Worm (Caenorhabditis elegans) whole organism, L1 larva: ENCODE results near the gene C26E6.1.
A peak's percentile ranks its signal among the peaks of the same experiment; 100 is the strongest.

Source experiments
- C04F5.9 ChIP-seq: sonication (generic microtip); optimal IDR thresholded peaks from 2 replicates; lab custom pipeline; 2016; ENCODE audit warnings: missing genetic modification characterization, missing compliant biosample characterization
- C16A3.4 ChIP-seq: fragments of 150-350 bp; optimal IDR thresholded peaks from 2 replicates; lab custom pipeline; 2014; ENCODE audit warnings: missing biosample characterization, missing genetic modification characterization
- F16B12.6 ChIP-seq: fragments of 150-350 bp; optimal IDR thresholded peaks from 2 replicates; lab custom pipeline; 2014; ENCODE audit warnings: missing biosample characterization, missing genetic modification characterization
- Y116A8C.19 ChIP-seq: sonication (generic microtip); optimal IDR thresholded peaks from 2 replicates; lab custom pipeline; 2016; ENCODE audit warnings: missing compliant biosample characterization, missing genetic modification characterization, borderline replicate concordance
- aha-1 ChIP-seq: fragments of 150-350 bp; optimal IDR thresholded peaks from 2 replicates; lab custom pipeline; 2014; ENCODE audit warnings: missing biosample characterization, missing genetic modification characterization
- ama-1 ChIP-seq: fragments of 150-350 bp; optimal IDR thresholded peaks from 2 replicates; lab custom pipeline; 2014
- blmp-1 ChIP-seq: fragments of 150-350 bp; optimal IDR thresholded peaks from 2 replicates; lab custom pipeline; 2014; ENCODE audit warnings: missing biosample characterization, missing genetic modification characterization
- ceh-63 ChIP-seq: fragments of 200-800 bp; sonication (Bioruptor generic); optimal IDR thresholded peaks from 2 replicates; lab custom pipeline; 2018; ENCODE audit warnings: mild to moderate bottlenecking, missing genetic modification characterization, missing compliant biosample characterization
- dpl-1 ChIP-seq, 3 experiments: fragments of 150-350 bp in 2 of 3; sonication (generic microtip) in 1 of 3; optimal IDR thresholded peaks; 2 replicates each; lab custom pipeline; 2014 to 2017; ENCODE audit warnings: missing biosample characterization in 3 of 3, missing genetic modification characterization in 3 of 3, missing genetic modification reagents in 3 of 3
- dsc-1 ChIP-seq: sonication (generic microtip); optimal IDR thresholded peaks from 2 replicates; lab custom pipeline; 2016; ENCODE audit warnings: mild to moderate bottlenecking, missing genetic modification characterization, missing compliant biosample characterization
- egl-27 ChIP-seq, 2 experiments: fragments of 150-350 bp in 1 of 2; sonication (generic microtip); optimal IDR thresholded peaks; 3 replicates each; lab custom pipeline; 2017 to 2018; ENCODE audit warnings: missing biosample characterization in 2 of 2, missing genetic modification characterization in 2 of 2, missing genetic modification reagents in 2 of 2
- elt-2 ChIP-seq: sonication (generic microtip); optimal IDR thresholded peaks from 2 replicates; lab custom pipeline; 2016; ENCODE audit warnings: missing genetic modification characterization, mild to moderate bottlenecking, inconsistent platforms, missing compliant biosample characterization, missing genetic modification reagents
- elt-3 ChIP-seq, 6 experiments: fragments of 150-350 bp in 1 of 6; sonication (generic microtip); optimal IDR thresholded peaks; 2 replicates each; lab custom pipeline; 2017 to 2018; ENCODE audit warnings: missing biosample characterization in 6 of 6, missing genetic modification characterization in 6 of 6, inconsistent platforms in 1 of 6
- grh-1 ChIP-seq: fragments of 200-800 bp; sonication (Bioruptor generic); IDR thresholded peaks from 2 replicates; pipeline ENCODE4 v1.3.6; 2022; ENCODE audit warnings: missing genetic modification reagents, missing genetic modification characterization, missing compliant biosample characterization
- hlh-17 ChIP-seq: fragments of 200-800 bp; sonication (Bioruptor generic); optimal IDR thresholded peaks from 2 replicates; lab custom pipeline; 2018; ENCODE audit warnings: missing genetic modification characterization, mild to moderate bottlenecking, missing compliant biosample characterization, moderate library complexity, borderline replicate concordance
- hlh-4 ChIP-seq: sonication (generic microtip); optimal IDR thresholded peaks from 2 replicates; lab custom pipeline; 2016; ENCODE audit warnings: mild to moderate bottlenecking, missing genetic modification characterization, missing compliant biosample characterization
- isw-1 ChIP-seq: fragments of 200-800 bp; sonication (Bioruptor generic); IDR thresholded peaks from 2 replicates; pipeline ENCODE4 v1.3.6; 2022; ENCODE audit warnings: missing genetic modification characterization, missing compliant biosample characterization
- jun-1 ChIP-seq: fragments of 150-350 bp; optimal IDR thresholded peaks from 2 replicates; lab custom pipeline; 2014; ENCODE audit warnings: missing biosample characterization, missing genetic modification reagents, missing genetic modification characterization
- lin-13 ChIP-seq: fragments of 150-350 bp; optimal IDR thresholded peaks from 2 replicates; lab custom pipeline; 2014; ENCODE audit warnings: missing biosample characterization, missing genetic modification reagents, missing genetic modification characterization
- lsy-2 ChIP-seq, 2 experiments: fragments of 150-350 bp; optimal IDR thresholded peaks; 2 replicates each; lab custom pipeline; 2014; ENCODE audit warnings: missing biosample characterization in 2 of 2, missing genetic modification characterization in 2 of 2
- mab-9 ChIP-seq: fragments of 200-800 bp; sonication (Bioruptor generic); IDR thresholded peaks from 2 replicates; pipeline ENCODE4 v1.3.6; 2022; ENCODE audit warnings: missing genetic modification reagents, missing genetic modification characterization, missing compliant biosample characterization
- nhr-12 ChIP-seq: sonication (generic microtip); optimal IDR thresholded peaks from 2 replicates; lab custom pipeline; 2017; ENCODE audit warnings: missing biosample characterization, missing genetic modification characterization
- nhr-20 ChIP-seq: sonication (generic microtip); optimal IDR thresholded peaks from 2 replicates; lab custom pipeline; 2016; ENCODE audit warnings: mild to moderate bottlenecking, missing genetic modification characterization, missing compliant biosample characterization
- nhr-237 ChIP-seq: fragments of 150-350 bp; optimal IDR thresholded peaks from 2 replicates; lab custom pipeline; 2014; ENCODE audit warnings: missing biosample characterization, missing genetic modification characterization
- nhr-47 ChIP-seq: sonication (generic microtip); optimal IDR thresholded peaks from 2 replicates; lab custom pipeline; 2016; ENCODE audit warnings: mild to moderate bottlenecking, missing genetic modification characterization, moderate library complexity, missing compliant biosample characterization
- nhr-71 ChIP-seq: sonication (generic microtip); optimal IDR thresholded peaks from 2 replicates; lab custom pipeline; 2016; ENCODE audit warnings: mild to moderate bottlenecking, missing genetic modification characterization, moderate library complexity, missing compliant biosample characterization
- nhr-77 ChIP-seq: fragments of 150-350 bp; optimal IDR thresholded peaks from 2 replicates; lab custom pipeline; 2014; ENCODE audit warnings: missing biosample characterization, missing genetic modification characterization
- nhr-84 ChIP-seq: sonication (generic microtip); optimal IDR thresholded peaks from 2 replicates; lab custom pipeline; 2017; ENCODE audit warnings: missing biosample characterization, missing genetic modification characterization
- nhr-90 ChIP-seq: sonication (generic microtip); optimal IDR thresholded peaks from 2 replicates; lab custom pipeline; 2016; ENCODE audit warnings: mild to moderate bottlenecking, missing genetic modification characterization, missing compliant biosample characterization; ENCODE audit not compliant: poor library complexity
- pqm-1 ChIP-seq: sonication (generic microtip); optimal IDR thresholded peaks from 3 replicates; lab custom pipeline; 2017; ENCODE audit warnings: missing biosample characterization, missing genetic modification characterization
- rnt-1 ChIP-seq: sonication (generic microtip); optimal IDR thresholded peaks from 2 replicates; lab custom pipeline; 2016; ENCODE audit warnings: mild to moderate bottlenecking, missing genetic modification characterization, moderate library complexity, missing compliant biosample characterization
- skn-1 ChIP-seq: fragments of 150-350 bp; optimal IDR thresholded peaks from 2 replicates; lab custom pipeline; 2014; ENCODE audit warnings: missing biosample characterization, missing genetic modification characterization
- snpc-4 ChIP-seq: fragments of 150-350 bp; optimal IDR thresholded peaks from 2 replicates; lab custom pipeline; 2014; ENCODE audit warnings: missing biosample characterization, missing genetic modification characterization
- snu-23 ChIP-seq: sonication (generic microtip); optimal IDR thresholded peaks from 2 replicates; lab custom pipeline; 2016; ENCODE audit warnings: missing genetic modification characterization, missing compliant biosample characterization
- sox-4 ChIP-seq: sonication (generic microtip); optimal IDR thresholded peaks from 2 replicates; lab custom pipeline; 2016; ENCODE audit warnings: missing genetic modification characterization, missing compliant biosample characterization
- sptf-1 ChIP-seq: fragments of 150-350 bp; optimal IDR thresholded peaks from 2 replicates; lab custom pipeline; 2014; ENCODE audit warnings: missing biosample characterization, missing genetic modification characterization
- sup-37 ChIP-seq: fragments of 200-800 bp; sonication (Bioruptor generic); optimal IDR thresholded peaks from 2 replicates; lab custom pipeline; 2018; ENCODE audit warnings: mild to moderate bottlenecking, missing genetic modification characterization, missing compliant biosample characterization
- tbx-2 ChIP-seq: sonication (generic microtip); optimal IDR thresholded peaks from 2 replicates; lab custom pipeline; 2016; ENCODE audit warnings: missing genetic modification characterization, missing compliant biosample characterization
- tlp-1 ChIP-seq: fragments of 150-350 bp; optimal IDR thresholded peaks from 2 replicates; lab custom pipeline; 2014; ENCODE audit warnings: missing biosample characterization, missing genetic modification characterization
- unc-130 ChIP-seq: fragments of 150-350 bp; optimal IDR thresholded peaks from 2 replicates; lab custom pipeline; 2017; ENCODE audit warnings: missing biosample characterization, missing genetic modification characterization, inconsistent platforms
- unc-62 ChIP-seq: fragments of 150-350 bp; optimal IDR thresholded peaks from 2 replicates; lab custom pipeline; 2014; ENCODE audit warnings: missing biosample characterization, missing genetic modification reagents, missing genetic modification characterization
- unc-86 ChIP-seq: sonication (generic microtip); optimal IDR thresholded peaks from 2 replicates; lab custom pipeline; 2016; ENCODE audit warnings: missing genetic modification characterization, missing compliant biosample characterization
- zip-4 ChIP-seq: fragments of 200-800 bp; sonication (Bioruptor generic); optimal IDR thresholded peaks from 2 replicates; lab custom pipeline; 2018; ENCODE audit warnings: mild to moderate bottlenecking, missing genetic modification characterization, moderate library complexity, missing compliant biosample characterization
- ztf-4 ChIP-seq: fragments of 150-350 bp; optimal IDR thresholded peaks from 2 replicates; lab custom pipeline; 2014; ENCODE audit warnings: missing biosample characterization, missing genetic modification characterization

The C26E6.1 gene

ce11 chrIII:4912317-4912716, 44.3 kb upstream of the C26E6.1 start, which contains the start of the genes F26F4.9 and cee-1 (continued):
- no peak for TF ChIP-seq aha-1 (tag; lab: Kevin White, UChicago)
- TF ChIP-seq nhr-237 (tag; lab: Kevin White, UChicago): no peak
- peak; percentile 87 for TF ChIP-seq sox-4
- TF ChIP-seq unc-86 (tag; lab: Kevin White, UChicago): peak; percentile 32
- TF ChIP-seq skn-1 (tag; lab: Kevin White, UChicago): peak; percentile 22
- peak; percentile 40 for TF ChIP-seq blmp-1
- TF ChIP-seq nhr-20 (tag; lab: Kevin White, UChicago): peak; percentile 74
- no peak for TF ChIP-seq sup-37 (GFP tag; lab: Kevin White, UChicago)
- no peak for TF ChIP-seq unc-130 (tag; lab: Kevin White, UChicago)
- peak; percentile 61 to 76 (median 68) for TF ChIP-seq dpl-1 (GFP tag; optimal IDR thresholded peaks at IDR 0.05; lab: Kevin White, UChicago)
- TF ChIP-seq ceh-63 (GFP tag; lab: Kevin White, UChicago): no peak
- TF ChIP-seq hlh-17 (GFP tag; lab: Kevin White, UChicago): no peak
- TF ChIP-seq snpc-4 (tag; lab: Kevin White, UChicago): no peak
- TF ChIP-seq jun-1: no peak
- no peak for TF ChIP-seq sptf-1
- peak; percentile 35 for TF ChIP-seq C16A3.4 (tag; lab: Kevin White, UChicago)
- no peak for TF ChIP-seq pqm-1 (tag; lab: Kevin White, UChicago)
- TF ChIP-seq ztf-4 (tag; lab: Kevin White, UChicago): no peak
- peak; percentile 21 for TF ChIP-seq lin-13 (GFP tag; lab: Kevin White, UChicago)
- TF ChIP-seq tlp-1: no peak
- TF ChIP-seq nhr-47 (tag; lab: Kevin White, UChicago): peak; percentile 82
- TF ChIP-seq nhr-12 (tag; lab: Kevin White, UChicago): no peak
- peak; percentile 84 for TF ChIP-seq nhr-71 (tag; lab: Kevin White, UChicago)
- peak; percentile 96 for TF ChIP-seq rnt-1 (tag; lab: Kevin White, UChicago)
- TF ChIP-seq nhr-77 (tag; lab: Kevin White, UChicago): no peak
- peak; percentile 22 for TF ChIP-seq hlh-4 (tag; lab: Kevin White, UChicago)
- TF ChIP-seq mab-9 (GFP tag; lab: Robert Waterston, UW): no peak; the same call in 1 of the 2 replicates
- TF ChIP-seq F16B12.6 (tag; lab: Kevin White, UChicago): peak; percentile 40
- no peak for TF ChIP-seq egl-27 (tag; optimal IDR thresholded peaks at IDR 0.05; lab: Kevin White, UChicago)
- TF ChIP-seq ama-1 (lab: Kevin White, UChicago): no peak
- peak; percentile 73 for TF ChIP-seq Y116A8C.19 (tag; lab: Kevin White, UChicago)
- TF ChIP-seq zip-4 (GFP tag; lab: Kevin White, UChicago): peak; percentile 8

DNA sequence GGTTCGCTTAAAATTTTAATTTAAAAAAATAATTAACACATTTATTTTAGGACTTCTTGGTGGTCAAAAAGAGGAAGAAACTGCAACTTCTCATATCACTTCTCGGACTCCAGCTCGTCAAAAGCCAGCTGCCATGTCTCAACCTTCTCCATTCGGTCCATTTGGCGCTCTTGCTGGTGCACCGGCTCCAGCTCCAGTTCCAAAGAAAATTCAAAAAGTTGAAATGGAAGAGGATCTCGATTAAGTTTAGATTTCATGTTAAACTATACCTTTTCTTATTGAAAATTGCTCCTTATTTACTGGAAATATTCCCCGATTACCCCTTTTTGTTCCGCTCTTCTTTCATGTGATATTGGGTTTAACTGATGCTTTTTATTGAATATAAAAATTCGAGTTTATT, 42.9 kb upstream of the C26E6.1 start:
- no peak for TF ChIP-seq tbx-2 (tag; lab: Kevin White, UChicago)
- TF ChIP-seq grh-1 (GFP tag; lab: Robert Waterston, UW): no peak
- TF ChIP-seq jun-1: no peak
- TF ChIP-seq tlp-1: no peak
- no peak for TF ChIP-seq lsy-2 (tag; optimal IDR thresholded peaks at IDR 0.05; lab: Kevin White, UChicago)
- TF ChIP-seq dsc-1 (tag; lab: Kevin White, UChicago): no peak
- TF ChIP-seq nhr-84: no peak
- TF ChIP-seq unc-62 (GFP tag; lab: Kevin White, UChicago): no peak
- no peak for TF ChIP-seq Y116A8C.19 (tag; lab: Kevin White, UChicago)
- TF ChIP-seq elt-2 (tag; lab: Kevin White, UChicago): no peak
- TF ChIP-seq elt-3 (tag; optimal IDR thresholded peaks at IDR 0.05; lab: Kevin White, UChicago): no peak
- no peak for TF ChIP-seq ama-1 (lab: Kevin White, UChicago)
- TF ChIP-seq nhr-71 (tag; lab: Kevin White, UChicago): no peak
- TF ChIP-seq isw-1: no peak
- TF ChIP-seq snu-23 (GFP tag; lab: Kevin White, UChicago): no peak
- no peak for TF ChIP-seq C04F5.9
- TF ChIP-seq nhr-90 (tag; lab: Kevin White, UChicago): no peak
